3 worm cellular contexts compared by ENCODE assay signal in the genomic region with DNA sequence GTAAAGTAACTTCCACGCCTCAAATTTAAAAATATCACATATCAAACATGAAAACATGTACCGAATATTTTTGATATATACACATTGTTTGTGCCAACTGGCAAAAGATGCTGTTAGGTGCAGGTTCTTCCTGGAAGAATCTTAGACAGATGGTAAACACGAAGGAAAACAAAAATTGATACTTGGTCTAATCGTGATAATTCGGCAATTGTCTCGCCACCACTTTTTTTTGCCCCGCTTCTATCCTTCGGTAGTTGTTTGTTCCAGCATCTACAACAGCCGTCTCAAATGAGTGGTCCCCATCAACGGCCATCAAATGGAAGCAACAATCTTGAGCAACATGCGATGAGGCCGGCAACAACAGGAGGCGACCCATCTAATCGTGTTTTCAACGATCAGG.
TF ChIP-seq lines count a peak whose summit lies in the region.

No protein-coding gene starts in this region.

TF ChIP-seq in whole organism, L1 larva, 84 proteins besides CTCF, POLR2A, EP300 and RAD21:
- TF ChIP-seq elt-3 (tag; optimal IDR thresholded peaks at IDR 0.05; lab: Kevin White, UChicago) (no peak), lin-14 (GFP tag; optimal IDR thresholded peaks at IDR 0.05; lab: Kevin White, UChicago) (peak; percentile 43), isw-1 (GFP tag; IDR thresholded peaks at IDR 0.05; lab: Robert Waterston, UW) (no peak), rnt-1 (tag; optimal IDR thresholded peaks at IDR 0.05; lab: Kevin White, UChicago) (peak; percentile 22), nhr-71 (tag; optimal IDR thresholded peaks at IDR 0.05; lab: Kevin White, UChicago) (peak; percentile 28), zip-4 (GFP tag; optimal IDR thresholded peaks at IDR 0.05; lab: Kevin White, UChicago) (no peak), unc-62 (GFP tag; optimal IDR thresholded peaks at IDR 0.05; lab: Kevin White, UChicago) (no peak), jun-1 (tag; optimal IDR thresholded peaks at IDR 0.05; lab: Kevin White, UChicago) (no peak), nhr-19 (GFP tag; conservative IDR thresholded peaks at IDR 0.05; lab: Robert Waterston, UW) (0 out of 2 replicates have a peak, but pooled peaks have one; percentile 7), pag-3 (tag; optimal IDR thresholded peaks at IDR 0.05; lab: Kevin White, UChicago; ENCODE audit: borderline replicate concordance, insufficient read depth) (no peak)

TF ChIP-seq in whole organism, L2 larva, 48 proteins besides CTCF, POLR2A, EP300 and RAD21:
- peak; percentile 37 for TF ChIP-seq F13H6.1 (tag; optimal IDR thresholded peaks at IDR 0.05; lab: Kevin White, UChicago)
- TF ChIP-seq fos-1 (tag; optimal IDR thresholded peaks at IDR 0.05; lab: Kevin White, UChicago), result no peak
TF ChIP-seq in whole organism, L2 larva: peak in this region for 1.

TF ChIP-seq in whole organism, L4 larva, 104 proteins besides CTCF, POLR2A, EP300 and RAD21:
- no peak for TF ChIP-seq ctbp-1 (GFP tag; IDR thresholded peaks at IDR 0.05; lab: Robert Waterston, UW)
- TF ChIP-seq dve-1 (tag; optimal IDR thresholded peaks at IDR 0.05; lab: Kevin White, UChicago; ENCODE audit: insufficient read depth), result no peak
- TF ChIP-seq sdz-12 (GFP tag; optimal IDR thresholded peaks at IDR 0.05; lab: Kevin White, UChicago), result no peak
- TF ChIP-seq nhr-11 (tag; optimal IDR thresholded peaks at IDR 0.05; lab: Kevin White, UChicago), result peak; percentile 19
- TF ChIP-seq daf-19 (GFP tag; conservative IDR thresholded peaks at IDR 0.05; lab: Robert Waterston, UW), result no peak
- TF ChIP-seq daf-16 (GFP tag; optimal IDR thresholded peaks at IDR 0.05; lab: Kevin White, UChicago), result peak in 1 of 2 experiments; percentile 99
- TF ChIP-seq daf-16 (tag; optimal IDR thresholded peaks at IDR 0.05; lab: Kevin White, UChicago), result no peak
- TF ChIP-seq hlh-11 (tag; optimal IDR thresholded peaks at IDR 0.05; lab: Kevin White, UChicago), result peak; percentile 17

Comparison
In these comparisons a context has a peak if more than half of its experiments do, and no peak if none do; other contexts are left out.
1. Of the 29 proteins assayed by ChIP-seq in both whole organism, L4 larva and whole organism, L1 larva: peak only in whole organism, L4 larva: nhr-11; only in whole organism, L1 larva: none; in both: none; in neither: 28.